Worm (Caenorhabditis elegans) whole organism, midembryonic: ENCODE measurements around the gene F23D12.4.

Experiments used
- T22C8.4 ChIP-seq: fragments of 200-800 bp; sonication (Bioruptor generic); IDR thresholded peaks from 2 replicates; pipeline ENCODE4 v1.3.6; 2022; ENCODE audit warnings: missing genetic modification characterization, missing compliant biosample characterization
- cog-1 ChIP-seq: sonication (generic microtip); optimal IDR thresholded peaks from 2 replicates; lab custom pipeline; 2016; ENCODE audit warnings: missing genetic modification characterization, missing compliant biosample characterization
- flt-1 ChIP-seq: fragments of 200-800 bp; sonication (Bioruptor generic); IDR thresholded peaks from 2 replicates; pipeline ENCODE4 v1.3.6; 2022; ENCODE audit warnings: missing genetic modification characterization, missing compliant biosample characterization
- klf-2 ChIP-seq: fragments of 200-800 bp; sonication (Bioruptor generic); conservative IDR thresholded peaks from 2 replicates; pipeline ENCODE4 v1.3.6; 2022; ENCODE audit warnings: missing genetic modification reagents, missing genetic modification characterization, missing compliant biosample characterization
- med-1 ChIP-seq: sonication (generic microtip); optimal IDR thresholded peaks from 2 replicates; lab custom pipeline; 2017; ENCODE audit warnings: missing genetic modification characterization, mild to moderate bottlenecking, missing compliant biosample characterization, antibody characterized with exemption, missing genetic modification reagents; ENCODE audit not compliant: insufficient read depth
- ref-1 ChIP-seq: fragments of 200-800 bp; sonication (Bioruptor generic); conservative IDR thresholded peaks from 2 replicates; pipeline ENCODE4 v1.3.6; 2022; ENCODE audit warnings: missing genetic modification reagents, missing genetic modification characterization, missing compliant biosample characterization
- tab-1 ChIP-seq: fragments of 200-800 bp; sonication (Bioruptor generic); IDR thresholded peaks from 2 replicates; pipeline ENCODE4 v1.3.6; 2022; ENCODE audit warnings: missing genetic modification characterization, missing compliant biosample characterization
- ztf-23 ChIP-seq: fragments of 200-800 bp; sonication (Bioruptor generic); IDR thresholded peaks from 2 replicates; pipeline ENCODE4 v1.3.6; 2022; ENCODE audit warnings: missing genetic modification reagents, missing genetic modification characterization, missing compliant biosample characterization
- ztf-29 ChIP-seq: fragments of 200-800 bp; sonication (Bioruptor generic); IDR thresholded peaks from 2 replicates; pipeline ENCODE4 v1.3.6; 2022; ENCODE audit warnings: missing genetic modification reagents, missing genetic modification characterization, missing compliant biosample characterization

Gene F23D12.4

ce11 chrX:14444701-14445100 is at the start of gene F23D12.4:
TSS of gene F23D12.4 (plus strand) at chrX:14445001.
- TF ChIP-seq klf-2 (GFP tag; lab: Robert Waterston, UW) = no peak
- TF ChIP-seq med-1 (GFP tag; lab: Kevin White, UChicago) = no peak
- TF ChIP-seq T22C8.4 = no peak
- TF ChIP-seq ztf-29 (GFP tag; lab: Robert Waterston, UW) = no peak
- no peak for TF ChIP-seq ztf-23 (GFP tag; lab: Robert Waterston, UW)
- TF ChIP-seq flt-1 (GFP tag; lab: Robert Waterston, UW) = no peak
- TF ChIP-seq tab-1 (GFP tag; lab: Robert Waterston, UW) = no peak
- no peak for TF ChIP-seq cog-1
- no peak for TF ChIP-seq ref-1 (GFP tag; lab: Robert Waterston, UW)

ce11 chrX:14395267-14395666 is 49.5 kb upstream of the F23D12.4 start, which contains the start of gene Y60A9.1:
TSS of gene Y60A9.1 (minus strand) at chrX:14395367.
- no peak for TF ChIP-seq ref-1 (GFP tag; lab: Robert Waterston, UW)
- no peak for TF ChIP-seq med-1 (GFP tag; lab: Kevin White, UChicago)
- TF ChIP-seq T22C8.4 = no peak

ce11 chrX:14399035-14399434 is 45.8 kb upstream of the F23D12.4 start:
- TF ChIP-seq med-1 (GFP tag; lab: Kevin White, UChicago) (no peak), klf-2 (GFP tag; lab: Robert Waterston, UW) (no peak)

- TF ChIP-seq med-1 (GFP tag; lab: Kevin White, UChicago) (no peak), ztf-23 (GFP tag; lab: Robert Waterston, UW) (no peak)
These were observed 43.6 kb upstream of the F23D12.4 start for ce11 chrX:14401230-14401629.

- no peak for TF ChIP-seq flt-1 (GFP tag; lab: Robert Waterston, UW)
- TF ChIP-seq ztf-23 (GFP tag; lab: Robert Waterston, UW) = no peak
- no peak for TF ChIP-seq ref-1 (GFP tag; lab: Robert Waterston, UW)
- no peak for TF ChIP-seq ztf-29 (GFP tag; lab: Robert Waterston, UW)
- TF ChIP-seq klf-2 (GFP tag; lab: Robert Waterston, UW) = no peak
- TF ChIP-seq T22C8.4 = no peak
- no peak for TF ChIP-seq tab-1 (GFP tag; lab: Robert Waterston, UW)
- TF ChIP-seq med-1 (GFP tag; lab: Kevin White, UChicago) = no peak
- TF ChIP-seq cog-1 = no peak
These were observed 39.0 kb upstream of the F23D12.4 start, which contains the start of gene frpr-17 for ce11 chrX:14405817-14406216. TSS of gene frpr-17 (plus strand) at chrX:14406117.

- no peak for TF ChIP-seq flt-1 (GFP tag; lab: Robert Waterston, UW)
- no peak for TF ChIP-seq ref-1 (GFP tag; lab: Robert Waterston, UW)
- TF ChIP-seq klf-2 (GFP tag; lab: Robert Waterston, UW) = no peak
- TF ChIP-seq ztf-23 (GFP tag; lab: Robert Waterston, UW) = no peak
- TF ChIP-seq med-1 (GFP tag; lab: Kevin White, UChicago) = no peak
- no peak for TF ChIP-seq cog-1
- TF ChIP-seq tab-1 (GFP tag; lab: Robert Waterston, UW) = no peak
- no peak for TF ChIP-seq ztf-29 (GFP tag; lab: Robert Waterston, UW)
- TF ChIP-seq T22C8.4 = no peak
These were observed 32.0 kb upstream of the F23D12.4 start, which contains the start of gene fbxa-179 for ce11 chrX:14412774-14413173. TSS of gene fbxa-179 (minus strand) at chrX:14412874.

- TF ChIP-seq klf-2 (GFP tag; lab: Robert Waterston, UW) (no peak), T22C8.4 (no peak), ref-1 (GFP tag; lab: Robert Waterston, UW) (no peak), ztf-29 (GFP tag; lab: Robert Waterston, UW) (no peak), cog-1 (no peak), med-1 (GFP tag; lab: Kevin White, UChicago) (no peak), tab-1 (GFP tag; lab: Robert Waterston, UW) (no peak), ztf-23 (GFP tag; lab: Robert Waterston, UW) (no peak), flt-1 (GFP tag; lab: Robert Waterston, UW) (no peak)
These were observed 29.2 kb upstream of the F23D12.4 start, which contains the start of gene F23D12.10 for ce11 chrX:14415641-14416040. TSS of gene F23D12.10 (minus strand) at chrX:14415741.

ce11 chrX:14421529-14421982 is 23.2 kb upstream of the F23D12.4 start, which contains the start of gene F23D12.2:
TSS of gene F23D12.2 (minus strand) at chrX:14421579.
- TF ChIP-seq ref-1 (GFP tag; lab: Robert Waterston, UW) = no peak
- no peak for TF ChIP-seq ztf-29 (GFP tag; lab: Robert Waterston, UW)
- no peak for TF ChIP-seq tab-1 (GFP tag; lab: Robert Waterston, UW)

- TF ChIP-seq ztf-23 (GFP tag; lab: Robert Waterston, UW) = no peak
- no peak for TF ChIP-seq ref-1 (GFP tag; lab: Robert Waterston, UW)
- TF ChIP-seq T22C8.4 = no peak
- no peak for TF ChIP-seq tab-1 (GFP tag; lab: Robert Waterston, UW)
- no peak for TF ChIP-seq ztf-29 (GFP tag; lab: Robert Waterston, UW)
- no peak for TF ChIP-seq klf-2 (GFP tag; lab: Robert Waterston, UW)
These were observed 21.7 kb upstream of the F23D12.4 start, which contains the start of gene fipr-3 for ce11 chrX:14423105-14423504. TSS of gene fipr-3 (plus strand) at chrX:14423405.

ce11 chrX:14424186-14424585 is 20.6 kb upstream of the F23D12.4 start:
- TF ChIP-seq cog-1 = no peak
- TF ChIP-seq tab-1 (GFP tag; lab: Robert Waterston, UW) = no peak
- TF ChIP-seq ztf-23 (GFP tag; lab: Robert Waterston, UW) = no peak
- TF ChIP-seq flt-1 (GFP tag; lab: Robert Waterston, UW) = no peak
- TF ChIP-seq T22C8.4 = no peak
- TF ChIP-seq ztf-29 (GFP tag; lab: Robert Waterston, UW) = no peak
- no peak for TF ChIP-seq med-1 (GFP tag; lab: Kevin White, UChicago)
- TF ChIP-seq klf-2 (GFP tag; lab: Robert Waterston, UW) = no peak
- TF ChIP-seq ref-1 (GFP tag; lab: Robert Waterston, UW) = no peak
